Worm (Caenorhabditis elegans): ENCODE results near the gene K07F5.17.

The K07F5.17 gene

ce11 chrIV:9798307-9798706, 43.9 kb upstream of the K07F5.17 start:
- peak; percentile 46 for TF ChIP-seq ceh-8 (GFP tag; optimal IDR thresholded peaks at IDR 0.05)
- TF ChIP-seq nhr-71 (tag; optimal IDR thresholded peaks at IDR 0.05), result peak; percentile 40
- TF ChIP-seq fkh-8 (tag; optimal IDR thresholded peaks at IDR 0.05), result peak; percentile 3
- no peak for TF ChIP-seq hpl-2 (GFP tag; optimal IDR thresholded peaks at IDR 0.05)
- no peak for TF ChIP-seq vab-15 (tag; optimal IDR thresholded peaks at IDR 0.05)
- TF ChIP-seq nhr-47 (tag; optimal IDR thresholded peaks at IDR 0.05), result peak; percentile 8
- peak; percentile 71 for TF ChIP-seq lin-14 (GFP tag; optimal IDR thresholded peaks at IDR 0.05)
- TF ChIP-seq F16B12.6 (tag; optimal IDR thresholded peaks at IDR 0.05), result no peak
- TF ChIP-seq nhr-85 (tag), result no peak
- no peak for TF ChIP-seq Y116A8C.19 (tag; optimal IDR thresholded peaks at IDR 0.05; ENCODE audit: borderline replicate concordance)
- TF ChIP-seq ces-1 (GFP tag; optimal IDR thresholded peaks at IDR 0.05), result peak; percentile 72
- TF ChIP-seq fkh-10 (GFP tag; optimal IDR thresholded peaks at IDR 0.05), result peak; percentile 52
- peak; percentile 54 for TF ChIP-seq dsc-1 (tag; optimal IDR thresholded peaks at IDR 0.05)

- no peak for TF ChIP-seq snpc-4 (tag; optimal IDR thresholded peaks at IDR 0.05)
Measured at ce11 chrIV:9799129-9799528, 43.0 kb upstream of the K07F5.17 start, which contains the start of gene fat-4. Gene fat-4, plus strand, starts transcription at chrIV:9799429.

- no peak for TF ChIP-seq mdl-1 (tag; optimal IDR thresholded peaks at IDR 0.05)
- TF ChIP-seq hlh-17 (GFP tag; optimal IDR thresholded peaks at IDR 0.05; ENCODE audit: borderline replicate concordance), result no peak
- peak; percentile 40 for TF ChIP-seq elt-2 (tag; optimal IDR thresholded peaks at IDR 0.05)
- TF ChIP-seq dsc-1 (tag; optimal IDR thresholded peaks at IDR 0.05), result peak; percentile 42
- TF ChIP-seq unc-62 (GFP tag; optimal IDR thresholded peaks at IDR 0.05), result no peak
- TF ChIP-seq nhr-85 (tag), result no peak
- 0 out of 2 replicates have a peak, but pooled peaks have one; percentile 9 for TF ChIP-seq nhr-19 (GFP tag; conservative IDR thresholded peaks at IDR 0.05)
Measured at ce11 chrIV:9799664-9800063, 42.5 kb upstream of the K07F5.17 start.

ce11 chrIV:9801418-9801817, 40.8 kb upstream of the K07F5.17 start:
- TF ChIP-seq fkh-4 (tag; optimal IDR thresholded peaks at IDR 0.05; ENCODE audit: borderline replicate concordance) (no peak), elt-2 (tag; optimal IDR thresholded peaks at IDR 0.05) (peak; percentile 95), jun-1 (tag; optimal IDR thresholded peaks at IDR 0.05) (no peak), C34B4.2 (tag; optimal IDR thresholded peaks at IDR 0.05) (no peak), nhr-20 (tag; optimal IDR thresholded peaks at IDR 0.05) (peak; percentile 9), fkh-8 (tag; optimal IDR thresholded peaks at IDR 0.05) (no peak), nhr-85 (tag) (peak; percentile 25), lin-14 (GFP tag; optimal IDR thresholded peaks at IDR 0.05) (peak; percentile 33), snpc-4 (tag; optimal IDR thresholded peaks at IDR 0.05) (no peak), rnt-1 (tag; optimal IDR thresholded peaks at IDR 0.05) (no peak), unc-98 (GFP tag; IDR thresholded peaks at IDR 0.05) (no peak), blmp-1 (tag; optimal IDR thresholded peaks at IDR 0.05) (peak; percentile 16), nhr-71 (tag; optimal IDR thresholded peaks at IDR 0.05) (peak; percentile 19), tlp-1 (tag; optimal IDR thresholded peaks at IDR 0.05) (peak; percentile 84), elt-3 (tag; optimal IDR thresholded peaks at IDR 0.05) (peak in 1 of 6 experiments; percentile 23), lin-35 (GFP tag; optimal IDR thresholded peaks at IDR 0.05) (peak in 1 of 2 experiments; percentile 49), pqm-1 (tag; optimal IDR thresholded peaks at IDR 0.05) (peak; percentile 88), sptf-1 (tag; optimal IDR thresholded peaks at IDR 0.05) (no peak), ztf-4 (tag; optimal IDR thresholded peaks at IDR 0.05) (no peak)

ce11 chrIV:9802711-9803110, 39.5 kb upstream of the K07F5.17 start, which contains the start of gene fat-3:
Gene fat-3, plus strand, starts transcription at chrIV:9803023.
- no peak for TF ChIP-seq swsn-7 (tag; optimal IDR thresholded peaks at IDR 0.05)
- no peak for TF ChIP-seq nhr-47 (tag; optimal IDR thresholded peaks at IDR 0.05)
- no peak for TF ChIP-seq F16B12.6 (tag; optimal IDR thresholded peaks at IDR 0.05)
- TF ChIP-seq nhr-19 (GFP tag; conservative IDR thresholded peaks at IDR 0.05), result no peak
- no peak for TF ChIP-seq fos-1 (tag; optimal IDR thresholded peaks at IDR 0.05)
- TF ChIP-seq vab-15 (tag; optimal IDR thresholded peaks at IDR 0.05), result no peak
- TF ChIP-seq ceh-88 (GFP tag; IDR thresholded peaks at IDR 0.05), result no peak
- no peak for TF ChIP-seq lin-15B (tag; optimal IDR thresholded peaks at IDR 0.05)
- TF ChIP-seq nhr-20 (tag; optimal IDR thresholded peaks at IDR 0.05), result peak; percentile 1
- TF ChIP-seq lir-3 (tag; optimal IDR thresholded peaks at IDR 0.05; ENCODE audit: poor library complexity), result no peak
- TF ChIP-seq blmp-1 (tag; optimal IDR thresholded peaks at IDR 0.05), result peak; percentile 65
- peak; percentile 18 for TF ChIP-seq nhr-71 (tag; optimal IDR thresholded peaks at IDR 0.05)
- TF ChIP-seq ztf-11 (tag; optimal IDR thresholded peaks at IDR 0.05), result no peak
- peak; percentile 3 for TF ChIP-seq mep-1 (tag; optimal IDR thresholded peaks at IDR 0.05)
- TF ChIP-seq elt-2 (tag; optimal IDR thresholded peaks at IDR 0.05), result peak; percentile 71
- TF ChIP-seq C16A3.4 (tag; optimal IDR thresholded peaks at IDR 0.05), result no peak
- peak in 1 of 2 experiments; percentile 3 for TF ChIP-seq lin-35 (GFP tag; optimal IDR thresholded peaks at IDR 0.05)
- no peak for TF ChIP-seq nhr-76 (tag; optimal IDR thresholded peaks at IDR 0.05)
- TF ChIP-seq lsy-2 (tag; optimal IDR thresholded peaks at IDR 0.05), result peak in 1 of 2 experiments; percentile 44
- no peak for TF ChIP-seq mef-2 (tag; optimal IDR thresholded peaks at IDR 0.05)
- TF ChIP-seq egl-13 (tag; optimal IDR thresholded peaks at IDR 0.05), result no peak
- peak; percentile 9 for TF ChIP-seq lin-14 (GFP tag; optimal IDR thresholded peaks at IDR 0.05)
